Fruit fly (Drosophila melanogaster) whole organism: ENCODE results near the gene CG31870.

ENCODE experiments used
- CG8478 ChIP-seq: fragments of >200 bp; optimal IDR thresholded peaks from 2 replicates; lab custom pipeline; 2018; ENCODE audit warnings: inconsistent platforms
- Dll ChIP-seq: fragments of >200 bp; optimal IDR thresholded peaks from 2 replicates; lab custom pipeline; 2017
- EcR ChIP-seq, 2 experiments: fragments of >200 bp; optimal IDR thresholded peaks; 2 replicates each; lab custom pipeline; 2017; ENCODE audit warnings: missing biosample characterization in 2 of 2, missing genetic modification characterization in 2 of 2, missing genetic modification reagents in 2 of 2
- pan ChIP-seq: fragments of >200 bp; optimal IDR thresholded peaks from 2 replicates; lab custom pipeline; 2017
- psq ChIP-seq: fragments of >200 bp; optimal IDR thresholded peaks from 2 replicates; lab custom pipeline; 2017
- usp ChIP-seq: fragments of >200 bp; optimal IDR thresholded peaks from 2 replicates; lab custom pipeline; 2017; ENCODE audit warnings: missing biosample characterization, missing genetic modification characterization, mixed read lengths

The CG31870 gene

DNA sequence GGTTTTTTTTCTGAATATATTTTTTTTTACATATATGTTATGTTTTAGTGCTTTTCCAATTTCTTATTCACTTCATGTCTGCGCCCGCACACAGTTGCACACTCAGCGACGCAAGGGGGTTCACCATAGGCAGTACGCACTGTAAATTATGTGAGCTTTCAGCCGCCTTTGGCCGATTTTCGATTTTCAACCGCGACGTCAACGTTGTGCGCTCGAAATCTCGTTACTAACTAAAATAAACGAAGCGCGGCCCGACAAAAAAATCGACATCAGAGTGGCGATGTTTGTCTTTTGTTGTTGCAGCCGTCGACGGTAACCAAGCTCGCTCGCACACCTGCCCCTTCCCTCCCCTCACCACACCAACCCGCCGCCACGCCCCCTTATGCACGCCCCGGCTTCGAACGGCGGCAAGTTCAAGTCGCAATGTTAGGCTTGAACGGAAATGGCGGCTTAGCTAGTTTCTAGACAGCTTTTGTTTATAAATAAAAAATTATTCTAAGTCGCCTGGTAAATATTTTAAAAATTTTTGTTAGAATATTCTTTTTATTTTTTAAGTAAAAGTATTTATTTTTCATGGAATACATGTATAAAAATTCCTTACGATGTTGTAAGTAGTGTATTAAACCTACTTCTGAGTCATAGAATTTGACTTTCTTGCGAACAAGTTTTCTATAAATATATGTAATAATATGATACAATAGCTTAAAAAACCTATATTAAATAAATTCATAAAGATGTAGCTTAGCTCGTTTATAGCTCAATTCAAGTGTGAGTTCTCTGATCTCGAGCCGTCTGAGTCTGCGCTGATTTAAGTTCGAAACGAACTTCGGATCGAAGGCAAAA, 11.1 kb downstream of the CG31870 start, which contains the start of gene CG31869:
CG31869 (minus strand) TSS at position 233 of the 843 bp plus-strand sequence.
- TF ChIP-seq CG8478 (no peak), Dll (peak; percentile 33)

dm6 chr2L:10801951-10802780, 12.1 kb downstream of the CG31870 start:
- no peak for TF ChIP-seq usp (GFP tag; lab: Kevin White, UChicago)
- no peak for TF ChIP-seq pan
- no peak for TF ChIP-seq psq (lab: Kevin White, UChicago)
- no peak for TF ChIP-seq CG8478
- TF ChIP-seq Dll = no peak
- no peak for TF ChIP-seq EcR (GFP tag; optimal IDR thresholded peaks at IDR 0.05; lab: Kevin White, UChicago)

DNA sequence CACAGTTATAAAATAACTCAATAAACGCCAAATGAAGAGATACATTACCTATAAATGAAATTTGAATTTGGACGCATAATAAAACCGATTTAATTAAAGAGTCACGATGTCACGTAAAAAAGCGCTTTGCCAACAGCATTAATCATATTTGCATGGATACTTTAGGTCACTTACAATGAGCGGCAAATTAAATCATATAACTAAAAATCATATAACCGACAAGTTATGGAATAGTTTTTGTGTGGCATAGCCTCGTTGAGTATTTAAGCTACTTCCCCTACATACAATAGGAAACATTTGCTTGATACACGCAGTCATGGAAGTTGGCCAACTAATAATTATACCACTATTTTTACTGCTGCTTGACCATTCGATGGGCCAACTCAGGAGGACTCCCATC, 28.8 kb downstream of the CG31870 start, which contains the start of gene CG6508:
CG6508 (plus strand) TSS at position 301 of the 400 bp plus-strand sequence.
- TF ChIP-seq usp (GFP tag; lab: Kevin White, UChicago) = no peak
- TF ChIP-seq Dll = no peak
- TF ChIP-seq psq (lab: Kevin White, UChicago) = no peak
- no peak for TF ChIP-seq CG8478
- TF ChIP-seq pan = no peak
- no peak for TF ChIP-seq EcR (GFP tag; optimal IDR thresholded peaks at IDR 0.05; lab: Kevin White, UChicago)

DNA sequence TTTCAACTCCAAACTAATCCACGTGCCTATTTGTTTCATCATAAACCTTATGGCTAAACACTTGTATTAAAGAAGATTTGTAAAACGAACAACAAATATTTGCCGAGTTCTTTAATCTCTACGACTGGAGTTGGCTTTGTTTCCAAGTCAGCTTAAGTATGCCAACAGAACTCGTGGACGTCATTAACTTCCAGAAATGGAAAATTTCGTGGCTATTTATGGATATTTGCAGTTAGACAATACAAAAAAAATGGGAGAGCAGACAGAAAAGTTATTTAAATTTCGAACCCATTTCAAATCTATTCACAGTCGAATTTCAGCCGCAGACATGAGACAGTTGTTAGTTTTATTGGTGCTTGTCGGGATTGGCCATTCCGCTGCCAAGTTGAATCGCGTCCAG, 30.4 kb downstream of the CG31870 start, which contains the start of gene CG17134:
CG17134 (plus strand) TSS at position 301 of the 400 bp plus-strand sequence.
- TF ChIP-seq Dll (no peak), EcR (GFP tag; optimal IDR thresholded peaks at IDR 0.05; lab: Kevin White, UChicago) (no peak), pan (no peak), usp (GFP tag; lab: Kevin White, UChicago) (no peak), psq (lab: Kevin White, UChicago) (no peak), CG8478 (no peak)

DNA sequence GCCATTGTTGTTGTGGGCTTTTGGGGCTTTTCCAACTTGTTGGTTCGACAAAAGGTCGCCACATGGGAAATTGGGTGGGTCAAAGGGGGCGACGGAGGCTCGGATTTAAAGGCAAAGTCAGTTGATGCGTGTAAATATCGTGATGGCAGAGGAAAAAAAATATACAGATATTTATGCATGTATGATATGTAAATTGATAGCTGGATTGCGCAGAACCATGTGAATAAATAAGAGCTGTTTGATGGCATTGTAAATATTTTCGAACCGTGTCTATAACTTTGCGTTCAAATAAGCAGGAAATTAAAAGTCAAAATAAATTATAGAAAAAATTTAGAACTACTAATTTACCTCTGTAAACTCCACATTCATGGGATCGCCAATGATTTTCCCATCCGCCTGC, 32.6 kb downstream of the CG31870 start:
- TF ChIP-seq Dll = no peak
- no peak for TF ChIP-seq EcR (GFP tag; optimal IDR thresholded peaks at IDR 0.05; lab: Kevin White, UChicago)
- no peak for TF ChIP-seq CG8478

dm6 chr2L:10831590-10831989, 41.6 kb downstream of the CG31870 start:
- no peak for TF ChIP-seq pan
- TF ChIP-seq CG8478 = no peak
- TF ChIP-seq psq (lab: Kevin White, UChicago) = no peak
- no peak for TF ChIP-seq usp (GFP tag; lab: Kevin White, UChicago)
- no peak for TF ChIP-seq EcR (GFP tag; optimal IDR thresholded peaks at IDR 0.05; lab: Kevin White, UChicago)
- TF ChIP-seq Dll = no peak

DNA sequence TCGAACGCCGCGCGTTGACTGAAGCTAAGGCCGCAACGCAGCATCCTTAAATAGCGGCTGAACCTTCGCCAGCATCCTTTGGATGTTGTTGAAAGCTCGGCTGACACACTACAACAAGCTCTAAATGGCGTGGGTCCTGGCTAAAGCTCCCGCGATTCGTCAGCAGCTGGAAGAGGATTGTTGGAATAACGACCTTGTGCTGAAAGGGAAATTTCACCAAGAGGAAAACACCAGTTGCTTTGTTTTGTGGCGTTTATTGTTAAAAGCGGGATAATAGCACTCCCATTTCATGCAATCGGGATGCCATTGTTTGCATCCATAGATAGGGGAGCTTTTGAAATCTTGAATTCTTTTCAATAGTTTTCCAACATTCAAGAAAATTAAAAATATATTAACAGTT, 47.5 kb downstream of the CG31870 start, which contains the start of gene Nos:
Nos (minus strand) TSS at position 21 of the 400 bp plus-strand sequence.
- TF ChIP-seq usp (GFP tag; lab: Kevin White, UChicago) (no peak), Dll (no peak), CG8478 (no peak), pan (no peak), EcR (GFP tag; optimal IDR thresholded peaks at IDR 0.05; lab: Kevin White, UChicago) (no peak), psq (lab: Kevin White, UChicago) (no peak)
